Fruit fly (Drosophila melanogaster) whole organism, prepupa: ENCODE results near the gene kon.

Experiments used
- Blimp-1 ChIP-seq: fragments of 200-800 bp; sonication (Bioruptor generic); optimal IDR thresholded peaks from 3 replicates; lab custom pipeline; 2017; ENCODE audit warnings: missing biosample characterization, missing genetic modification characterization, mild to moderate bottlenecking, moderate library complexity, missing genetic modification reagents
- CG10669 ChIP-seq: fragments of 200-800 bp; sonication (Bioruptor generic); optimal IDR thresholded peaks from 3 replicates; lab custom pipeline; 2018; ENCODE audit warnings: missing biosample characterization, mild to moderate bottlenecking, missing genetic modification characterization, moderate library complexity
- CG11294 ChIP-seq: fragments of 200-800 bp; sonication (Bioruptor generic); IDR thresholded peaks from 2 replicates; pipeline ENCODE4 v1.3.6; 2022; ENCODE audit warnings: missing biosample characterization, missing genetic modification characterization
- CG11902 ChIP-seq: fragments of 200-800 bp; sonication (Bioruptor generic); optimal IDR thresholded peaks from 3 replicates; lab custom pipeline; 2016; ENCODE audit warnings: missing biosample characterization, missing genetic modification characterization
- CG1621 ChIP-seq: fragments of 200-800 bp; sonication (Bioruptor generic); optimal IDR thresholded peaks from 3 replicates; lab custom pipeline; 2018; ENCODE audit warnings: missing biosample characterization, mild to moderate bottlenecking, missing genetic modification characterization
- CG16779 ChIP-seq: fragments of 200-800 bp; sonication (Bioruptor generic); optimal IDR thresholded peaks from 3 replicates; lab custom pipeline; 2017; ENCODE audit warnings: missing biosample characterization, mild to moderate bottlenecking, missing genetic modification characterization
- CG32006 ChIP-seq: fragments of 200-800 bp; sonication (Bioruptor generic); optimal IDR thresholded peaks from 3 replicates; lab custom pipeline; 2017; ENCODE audit warnings: missing biosample characterization, mild to moderate bottlenecking, missing genetic modification characterization
- CG34406 ChIP-seq: fragments of 200-800 bp; sonication (Bioruptor generic); optimal IDR thresholded peaks from 3 replicates; lab custom pipeline; 2016; ENCODE audit warnings: missing biosample characterization, missing genetic modification characterization
- CG3919 ChIP-seq: fragments of 200-800 bp; sonication (Bioruptor generic); optimal IDR thresholded peaks from 3 replicates; lab custom pipeline; 2016; ENCODE audit warnings: missing biosample characterization, missing genetic modification characterization
- CG6163 ChIP-seq: fragments of 200-800 bp; sonication (Bioruptor generic); IDR thresholded peaks from 3 replicates; pipeline ENCODE4 v1.3.6; 2022; ENCODE audit warnings: missing biosample characterization, missing genetic modification characterization
- CG6276 ChIP-seq: fragments of 200-800 bp; sonication (Bioruptor generic); optimal IDR thresholded peaks from 2 replicates; lab custom pipeline; 2017; ENCODE audit warnings: missing biosample characterization, mild to moderate bottlenecking, missing genetic modification characterization
- CG6792 ChIP-seq: fragments of 200-800 bp; sonication (Bioruptor generic); optimal IDR thresholded peaks from 3 replicates; lab custom pipeline; 2016; ENCODE audit warnings: missing biosample characterization, missing genetic modification characterization
- CG6808 ChIP-seq: fragments of 200-800 bp; sonication (Bioruptor generic); optimal IDR thresholded peaks from 3 replicates; lab custom pipeline; 2017; ENCODE audit warnings: missing biosample characterization, missing genetic modification characterization, mild to moderate bottlenecking, moderate library complexity, missing genetic modification reagents
- CG6854 ChIP-seq: fragments of 200-800 bp; sonication (Bioruptor generic); optimal IDR thresholded peaks from 2 replicates; lab custom pipeline; 2017; ENCODE audit warnings: missing biosample characterization, mild to moderate bottlenecking, missing genetic modification characterization
- CG7368 ChIP-seq: fragments of 200-800 bp; sonication (Bioruptor generic); optimal IDR thresholded peaks from 3 replicates; lab custom pipeline; 2016; ENCODE audit warnings: missing biosample characterization, missing genetic modification characterization
- CG8319 ChIP-seq: fragments of 200-800 bp; sonication (Bioruptor generic); optimal IDR thresholded peaks from 3 replicates; lab custom pipeline; 2016; ENCODE audit warnings: missing biosample characterization, missing genetic modification characterization
- CG8632 ChIP-seq: fragments of 200-800 bp; sonication (Bioruptor generic); optimal IDR thresholded peaks from 3 replicates; lab custom pipeline; 2016; ENCODE audit warnings: missing biosample characterization, missing genetic modification characterization
- CG9139 ChIP-seq: fragments of 200-800 bp; sonication (Bioruptor generic); optimal IDR thresholded peaks from 3 replicates; lab custom pipeline; 2017; ENCODE audit warnings: missing biosample characterization, mild to moderate bottlenecking, missing genetic modification characterization
- Eip78C ChIP-seq: fragments of 200-800 bp; sonication (Bioruptor generic); peaks from one replicate; lab custom pipeline; 2016; ENCODE audit warnings: missing biosample characterization, missing genetic modification characterization
- Ets21C ChIP-seq: fragments of 200-800 bp; sonication (Bioruptor generic); optimal IDR thresholded peaks from 3 replicates; lab custom pipeline; 2016; ENCODE audit warnings: missing biosample characterization, missing genetic modification characterization
- Ets96B ChIP-seq: fragments of 200-800 bp; optimal IDR thresholded peaks from 2 replicates; lab custom pipeline; 2019; ENCODE audit warnings: missing biosample characterization, mild to moderate bottlenecking, missing genetic modification characterization, moderate library complexity
- Gug ChIP-seq: fragments of 200-800 bp; sonication (Bioruptor generic); IDR thresholded peaks from 2 replicates; pipeline ENCODE4 v1.3.6; 2022; ENCODE audit warnings: missing biosample characterization, missing genetic modification characterization
- Hr38 ChIP-seq: sonication (Bioruptor generic); optimal IDR thresholded peaks from 2 replicates; lab custom pipeline; 2016; ENCODE audit warnings: missing biosample characterization, missing genetic modification characterization
- Hr4 ChIP-seq: fragments of 200-800 bp; sonication (Bioruptor generic); optimal IDR thresholded peaks from 3 replicates; lab custom pipeline; 2016; ENCODE audit warnings: missing biosample characterization, missing genetic modification characterization
- Lpt ChIP-seq: fragments of 200-800 bp; sonication (Bioruptor generic); optimal IDR thresholded peaks from 3 replicates; lab custom pipeline; 2016; ENCODE audit warnings: missing biosample characterization, missing genetic modification characterization
- Met ChIP-seq: fragments of 200-800 bp; sonication (Bioruptor generic); optimal IDR thresholded peaks from 3 replicates; lab custom pipeline; 2016; ENCODE audit warnings: missing biosample characterization, missing genetic modification characterization
- OdsH ChIP-seq: fragments of 200-800 bp; sonication (Bioruptor generic); optimal IDR thresholded peaks from 3 replicates; lab custom pipeline; 2016; ENCODE audit warnings: missing biosample characterization, missing genetic modification characterization
- Smox ChIP-seq: fragments of 200-800 bp; sonication (Bioruptor generic); optimal IDR thresholded peaks from 3 replicates; lab custom pipeline; 2016; ENCODE audit warnings: missing biosample characterization, missing genetic modification characterization
- Sox15 ChIP-seq: fragments of 200-800 bp; sonication (Bioruptor generic); optimal IDR thresholded peaks from 3 replicates; lab custom pipeline; 2016; ENCODE audit warnings: missing biosample characterization, missing genetic modification characterization
- achi ChIP-seq: fragments of 200-800 bp; sonication (Bioruptor generic); optimal IDR thresholded peaks from 3 replicates; lab custom pipeline; 2016; ENCODE audit warnings: missing biosample characterization, missing genetic modification characterization
- acj6 ChIP-seq: fragments of 200-800 bp; sonication (Bioruptor generic); optimal IDR thresholded peaks from 3 replicates; lab custom pipeline; 2016; ENCODE audit warnings: missing biosample characterization, missing genetic modification characterization
- cyc ChIP-seq: fragments of 200-800 bp; sonication (Bioruptor generic); optimal IDR thresholded peaks from 3 replicates; lab custom pipeline; 2016; ENCODE audit warnings: missing biosample characterization, missing genetic modification characterization
- eg ChIP-seq: fragments of 200-800 bp; sonication (Bioruptor generic); IDR thresholded peaks from 3 replicates; pipeline ENCODE4 v1.3.6; 2022; ENCODE audit warnings: missing biosample characterization, missing genetic modification characterization
- fd59A ChIP-seq: fragments of 200-800 bp; sonication (Bioruptor generic); optimal IDR thresholded peaks from 2 replicates; lab custom pipeline; 2017; ENCODE audit warnings: missing biosample characterization, mild to moderate bottlenecking, missing genetic modification characterization, missing genetic modification reagents
- fkh ChIP-seq: fragments of 200-800 bp; sonication (Bioruptor generic); optimal IDR thresholded peaks from 3 replicates; lab custom pipeline; 2017; ENCODE audit warnings: missing biosample characterization, mild to moderate bottlenecking, missing genetic modification characterization, moderate library complexity
- lz ChIP-seq: fragments of 200-800 bp; sonication (Bioruptor generic); optimal IDR thresholded peaks from 3 replicates; lab custom pipeline; 2016; ENCODE audit warnings: missing biosample characterization, missing genetic modification characterization
- net ChIP-seq: fragments of 200-800 bp; sonication (Bioruptor generic); optimal IDR thresholded peaks from 3 replicates; lab custom pipeline; 2016; ENCODE audit warnings: missing biosample characterization, missing genetic modification characterization
- pdm3 ChIP-seq: fragments of 200-800 bp; sonication (Bioruptor generic); optimal IDR thresholded peaks from 3 replicates; lab custom pipeline; 2016; ENCODE audit warnings: missing biosample characterization, missing genetic modification characterization
- spab ChIP-seq: fragments of 200-800 bp; sonication (Bioruptor generic); optimal IDR thresholded peaks from 2 replicates; lab custom pipeline; 2017; ENCODE audit warnings: missing biosample characterization, mild to moderate bottlenecking, missing genetic modification characterization, missing genetic modification reagents
- ss ChIP-seq, 2 experiments: fragments of 200-800 bp; sonication (Bioruptor generic); optimal IDR thresholded peaks; 2 replicates in 1 of 2; 3 replicates in 1 of 2; lab custom pipeline; 2017 to 2018; ENCODE audit warnings: mild to moderate bottlenecking in 2 of 2, missing biosample characterization in 2 of 2, missing genetic modification characterization in 2 of 2, moderate library complexity in 1 of 2
- svp ChIP-seq: fragments of 200-800 bp; sonication (Bioruptor generic); peaks from one replicate; lab custom pipeline; 2016; ENCODE audit warnings: missing biosample characterization, missing genetic modification characterization
- topi ChIP-seq: fragments of 200-800 bp; sonication (Bioruptor generic); optimal IDR thresholded peaks from 3 replicates; lab custom pipeline; 2016; ENCODE audit warnings: missing biosample characterization, missing genetic modification characterization
- vri ChIP-seq: fragments of 200-800 bp; sonication (Bioruptor generic); optimal IDR thresholded peaks from 3 replicates; lab custom pipeline; 2016; ENCODE audit warnings: missing biosample characterization, mild to moderate bottlenecking, missing genetic modification characterization

The kon gene

dm6 chr2L:18484382-18485050 is 19.3 kb downstream of the kon start, which contains the start of gene CG10283 (continued):
- TF ChIP-seq Blimp-1 (GFP tag; lab: Kevin White, UChicago) = no peak
- no peak for TF ChIP-seq Hr38 (GFP tag; lab: Kevin White, UChicago)
- TF ChIP-seq vri (GFP tag; lab: Kevin White, UChicago) = peak; percentile 43
- peak; percentile 36 for TF ChIP-seq Ets96B
- no peak for TF ChIP-seq CG8632 (GFP tag; lab: Kevin White, UChicago)
- TF ChIP-seq Gug (GFP tag; lab: Robert Waterston, UW) = no peak
- peak; percentile 32 for TF ChIP-seq CG9139 (GFP tag; lab: Kevin White, UChicago)
- no peak for TF ChIP-seq CG8319 (GFP tag; lab: Kevin White, UChicago)
- no peak for TF ChIP-seq CG6792

- peak; percentile 60 for TF ChIP-seq Eip78C (GFP tag; lab: Kevin White, UChicago)
- no peak for TF ChIP-seq cyc (GFP tag; lab: Kevin White, UChicago)
- no peak for TF ChIP-seq svp (GFP tag; lab: Kevin White, UChicago)
Observed at dm6 chr2L:18484040-18484381, 19.8 kb downstream of the kon start.

dm6 chr2L:18482989-18483388 is 20.8 kb downstream of the kon start:
- TF ChIP-seq fkh (GFP tag; lab: Kevin White, UChicago) (peak; percentile 58), CG8319 (GFP tag; lab: Kevin White, UChicago) (no peak)

- TF ChIP-seq net (GFP tag; lab: Kevin White, UChicago) (peak; percentile 46), CG9139 (GFP tag; lab: Kevin White, UChicago) (peak; percentile 5), CG7368 (GFP tag; lab: Kevin White, UChicago) (peak; percentile 18), achi (GFP tag; lab: Kevin White, UChicago) (peak; percentile 64), Ets21C (GFP tag; lab: Kevin White, UChicago) (no peak), CG16779 (tag; lab: Kevin White, UChicago) (peak; percentile 44), CG11294 (no peak), CG10669 (peak; percentile 58), CG11902 (no peak), CG1621 (no peak), spab (GFP tag; lab: Kevin White, UChicago) (peak; percentile 70), topi (GFP tag; lab: Kevin White, UChicago) (peak; percentile 30), Hr38 (GFP tag; lab: Kevin White, UChicago) (no peak), Gug (GFP tag; lab: Robert Waterston, UW) (no peak), CG6163 (GFP tag; lab: Robert Waterston, UW) (peak; percentile 74; the same call in 2 of the 3 replicates), eg (GFP tag; lab: Robert Waterston, UW) (peak; percentile 40; the same call in 2 of the 3 replicates), CG6792 (peak; percentile 57), Smox (GFP tag; lab: Kevin White, UChicago) (peak; percentile 15), pdm3 (GFP tag; lab: Kevin White, UChicago) (peak; percentile 61), CG6808 (GFP tag; lab: Kevin White, UChicago) (peak; percentile 75), CG3919 (peak; percentile 52), Lpt (GFP tag; lab: Kevin White, UChicago) (no peak), CG8319 (GFP tag; lab: Kevin White, UChicago) (no peak), CG34406 (peak; percentile 75), acj6 (GFP tag; lab: Kevin White, UChicago) (peak; percentile 64), Sox15 (peak; percentile 22), OdsH (GFP tag; lab: Kevin White, UChicago) (peak; percentile 53), cyc (GFP tag; lab: Kevin White, UChicago) (peak; percentile 6), CG8632 (GFP tag; lab: Kevin White, UChicago) (peak; percentile 79), Met (peak; percentile 54), fd59A (GFP tag; lab: Kevin White, UChicago) (peak; percentile 44), ss (GFP tag; optimal IDR thresholded peaks at IDR 0.05; lab: Kevin White, UChicago) (peak in 1 of 2 experiments; percentile 52), CG6276 (peak; percentile 64), lz (GFP tag; lab: Kevin White, UChicago) (peak; percentile 30), Hr4 (GFP tag; lab: Kevin White, UChicago) (peak; percentile 57), Ets96B (peak; percentile 72), CG6854 (no peak), CG32006 (peak; percentile 90), Blimp-1 (GFP tag; lab: Kevin White, UChicago) (peak; percentile 23), svp (GFP tag; lab: Kevin White, UChicago) (peak; percentile 76)
Observed at dm6 chr2L:18482170-18482569, 21.6 kb downstream of the kon start.
